Worm (Caenorhabditis elegans): ENCODE measurements around the gene F20H11.1.

ce11 chrIII:6624872-6625271 lies 32.9 kb upstream of the F20H11.1 start, which contains the start of gene copd-1:
- no peak for TF ChIP-seq ama-1 (optimal IDR thresholded peaks at IDR 0.05)
- TF ChIP-seq nhr-76 (tag; optimal IDR thresholded peaks at IDR 0.05) = no peak
- TF ChIP-seq unc-130 (GFP tag; optimal IDR thresholded peaks at IDR 0.05) = no peak
- no peak for TF ChIP-seq lir-3 (tag; optimal IDR thresholded peaks at IDR 0.05)
- no peak for TF ChIP-seq ceh-82 (tag; optimal IDR thresholded peaks at IDR 0.05)
- TF ChIP-seq lin-15B (tag; optimal IDR thresholded peaks at IDR 0.05) = no peak
- no peak for TF ChIP-seq ceh-20 (GFP tag; IDR thresholded peaks at IDR 0.05)
- TF ChIP-seq zag-1 (tag; optimal IDR thresholded peaks at IDR 0.05) = no peak
- TF ChIP-seq pha-4 (GFP tag; IDR thresholded peaks at IDR 0.05) = no peak
- TF ChIP-seq pha-4 (tag; optimal IDR thresholded peaks at IDR 0.05) = no peak
- TF ChIP-seq ztf-11 (tag; optimal IDR thresholded peaks at IDR 0.05) = no peak
- TF ChIP-seq sdz-12 (GFP tag; optimal IDR thresholded peaks at IDR 0.05) = no peak
- no peak for TF ChIP-seq dve-1 (tag; optimal IDR thresholded peaks at IDR 0.05; ENCODE audit: insufficient read depth)
- TF ChIP-seq lsy-2 (tag; optimal IDR thresholded peaks at IDR 0.05) = no peak
